Worm (Caenorhabditis elegans): ENCODE data around the gene Y39H10A.1.

The Y39H10A.1 gene

ce11 chrV:3801787-3802417 is 34.9 kb downstream of the Y39H10A.1 start:
- TF ChIP-seq fkh-6 (tag; optimal IDR thresholded peaks at IDR 0.05) (no peak), ceh-19 (GFP tag; optimal IDR thresholded peaks at IDR 0.05) (no peak), fax-1 (tag; optimal IDR thresholded peaks at IDR 0.05) (no peak), lin-11 (tag; optimal IDR thresholded peaks at IDR 0.05) (no peak), pax-1 (tag; optimal IDR thresholded peaks at IDR 0.05) (no peak), C08G9.2 (tag; optimal IDR thresholded peaks at IDR 0.05) (no peak), sox-4 (tag; optimal IDR thresholded peaks at IDR 0.05) (no peak), zip-5 (tag; optimal IDR thresholded peaks at IDR 0.05) (no peak), ceh-6 (GFP tag; optimal IDR thresholded peaks at IDR 0.05) (no peak), unc-3 (GFP tag; conservative IDR thresholded peaks at IDR 0.05) (no peak), unc-3 (tag; optimal IDR thresholded peaks at IDR 0.05) (no peak), mec-3 (tag; optimal IDR thresholded peaks at IDR 0.05; ENCODE audit: borderline replicate concordance) (no peak), pqm-1 (tag; optimal IDR thresholded peaks at IDR 0.05) (no peak)

DNA sequence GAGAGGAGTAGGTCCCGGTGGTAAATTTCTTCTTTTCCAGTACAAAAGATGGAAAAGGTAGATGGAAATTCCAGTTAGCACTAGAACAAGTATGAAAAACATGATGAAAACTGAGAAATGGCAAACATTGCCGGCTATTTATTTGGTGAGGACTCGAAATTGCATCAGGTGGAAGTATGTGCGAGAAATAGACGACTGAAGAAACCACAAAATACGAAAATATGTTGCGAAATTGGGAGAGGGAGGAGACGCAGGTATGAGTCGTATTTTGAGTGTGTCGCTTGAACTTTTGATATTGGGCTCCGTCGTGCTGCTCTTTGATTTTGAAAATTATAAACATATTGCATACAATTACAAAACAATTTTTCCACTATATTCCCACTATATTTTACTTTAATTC is 36.3 kb downstream of the Y39H10A.1 start, which contains the start of gene cyp-33C8:
Gene cyp-33C8 (minus strand): TSS at position 200 of the 400 bp plus-strand sequence.
- TF ChIP-seq ceh-9 (tag; optimal IDR thresholded peaks at IDR 0.05) (no peak), npax-4 (tag; optimal IDR thresholded peaks at IDR 0.05) (no peak), tbx-7 (tag; optimal IDR thresholded peaks at IDR 0.05) (no peak), hlh-8 (tag; optimal IDR thresholded peaks at IDR 0.05) (no peak), ref-2 (tag; optimal IDR thresholded peaks at IDR 0.05) (no peak), ama-1 (optimal IDR thresholded peaks at IDR 0.05) (no peak), ceh-2 (tag; optimal IDR thresholded peaks at IDR 0.05) (no peak), Y22D7AL.16 (tag; optimal IDR thresholded peaks at IDR 0.05) (no peak), ceh-30 (tag; optimal IDR thresholded peaks at IDR 0.05) (no peak), ceh-22 (tag; optimal IDR thresholded peaks at IDR 0.05) (no peak), fkh-6 (tag; optimal IDR thresholded peaks at IDR 0.05) (no peak), ceh-34 (tag; optimal IDR thresholded peaks at IDR 0.05) (no peak), tbx-2 (tag; optimal IDR thresholded peaks at IDR 0.05) (no peak), ztf-16 (tag; optimal IDR thresholded peaks at IDR 0.05) (no peak), nfya-1 (tag; optimal IDR thresholded peaks at IDR 0.05) (no peak), ceh-18 (tag; optimal IDR thresholded peaks at IDR 0.05) (no peak), pat-9 (tag; optimal IDR thresholded peaks at IDR 0.05) (no peak)

DNA sequence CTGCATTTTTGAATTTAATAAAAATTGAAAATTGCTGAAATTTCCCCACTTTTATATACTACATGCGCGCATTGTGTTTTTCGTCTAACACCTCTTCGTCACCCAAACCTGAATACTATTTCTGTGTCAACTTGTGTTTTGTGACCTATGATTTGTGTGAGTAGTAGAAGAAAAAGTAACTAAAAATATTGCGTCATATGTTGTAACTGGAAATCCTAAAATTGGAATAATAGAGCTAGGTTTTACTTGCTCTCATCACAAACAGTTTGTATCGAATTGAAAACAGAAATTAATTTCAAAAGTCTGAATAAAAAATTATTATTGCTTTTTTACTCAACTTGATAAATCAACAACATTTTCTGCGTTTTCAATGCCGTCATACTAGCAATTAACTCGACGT is 38.5 kb downstream of the Y39H10A.1 start, which contains the start of gene R08F11.4:
Gene R08F11.4 (minus strand): TSS at position 29 of the 400 bp plus-strand sequence.
- TF ChIP-seq dmd-4 (tag; optimal IDR thresholded peaks at IDR 0.05; ENCODE audit: borderline replicate concordance) (no peak), C08G9.2 (tag; optimal IDR thresholded peaks at IDR 0.05) (no peak), dve-1 (tag; optimal IDR thresholded peaks at IDR 0.05) (no peak), unc-55 (GFP tag; optimal IDR thresholded peaks at IDR 0.05) (no peak), ceh-18 (tag; optimal IDR thresholded peaks at IDR 0.05) (no peak), nhr-232 (tag; optimal IDR thresholded peaks at IDR 0.05) (no peak), sox-4 (tag; optimal IDR thresholded peaks at IDR 0.05) (no peak), ceh-14 (tag; optimal IDR thresholded peaks at IDR 0.05) (no peak)

ce11 chrV:3805961-3806360 is 39.0 kb downstream of the Y39H10A.1 start, which contains the start of gene srw-7:
Gene srw-7 (plus strand): TSS chrV:3806261.
- TF ChIP-seq pqm-1 (tag; optimal IDR thresholded peaks at IDR 0.05) (no peak), hlh-13 (GFP tag; optimal IDR thresholded peaks at IDR 0.05) (no peak), ceh-19 (GFP tag; optimal IDR thresholded peaks at IDR 0.05) (no peak), C08G9.2 (tag; optimal IDR thresholded peaks at IDR 0.05) (no peak)

DNA sequence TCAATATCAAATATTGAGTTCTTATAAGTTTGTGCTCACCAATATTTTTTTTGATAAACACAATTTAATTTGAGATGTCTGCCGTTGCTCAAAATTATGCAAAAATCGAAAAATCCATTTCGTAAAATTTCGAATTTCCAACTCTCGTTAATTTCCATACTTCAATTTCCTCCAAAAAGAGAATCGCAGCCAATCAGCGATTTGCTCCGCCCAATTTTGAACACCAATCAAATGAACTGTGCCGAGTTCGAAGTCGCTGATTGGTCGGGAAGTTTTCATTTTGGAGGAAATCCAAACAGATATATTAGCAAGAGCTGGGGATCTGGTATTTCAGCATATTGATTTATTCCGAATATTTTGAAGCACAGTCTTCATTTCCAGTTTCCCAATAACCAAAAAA is 40.8 kb downstream of the Y39H10A.1 start:
- TF ChIP-seq nfya-1 (tag; optimal IDR thresholded peaks at IDR 0.05) (peak; percentile 56), gmeb-2 (tag; optimal IDR thresholded peaks at IDR 0.05) (no peak)
